Worm (Caenorhabditis elegans) whole organism, L1 larva: ENCODE measurements around the gene rsr-2.
A peak's percentile ranks its signal among the peaks of the same experiment; 100 is the strongest.

Experiments
- C04F5.9 ChIP-seq: sonication (generic microtip); optimal IDR thresholded peaks from 2 replicates; lab custom pipeline; 2016; ENCODE audit warnings: missing genetic modification characterization, missing compliant biosample characterization
- C16A3.4 ChIP-seq: fragments of 150-350 bp; optimal IDR thresholded peaks from 2 replicates; lab custom pipeline; 2014; ENCODE audit warnings: missing biosample characterization, missing genetic modification characterization
- Y116A8C.19 ChIP-seq: sonication (generic microtip); optimal IDR thresholded peaks from 2 replicates; lab custom pipeline; 2016; ENCODE audit warnings: missing compliant biosample characterization, missing genetic modification characterization, borderline replicate concordance
- aha-1 ChIP-seq: fragments of 150-350 bp; optimal IDR thresholded peaks from 2 replicates; lab custom pipeline; 2014; ENCODE audit warnings: missing biosample characterization, missing genetic modification characterization
- alr-1 ChIP-seq: fragments of 200-800 bp; sonication (Bioruptor generic); optimal IDR thresholded peaks from 2 replicates; lab custom pipeline; 2018; ENCODE audit warnings: borderline replicate concordance, mild to moderate bottlenecking, missing genetic modification characterization, missing compliant biosample characterization
- ama-1 ChIP-seq: fragments of 150-350 bp; optimal IDR thresholded peaks from 2 replicates; lab custom pipeline; 2014
- blmp-1 ChIP-seq: fragments of 150-350 bp; optimal IDR thresholded peaks from 2 replicates; lab custom pipeline; 2014; ENCODE audit warnings: missing biosample characterization, missing genetic modification characterization
- ceh-63 ChIP-seq: fragments of 200-800 bp; sonication (Bioruptor generic); optimal IDR thresholded peaks from 2 replicates; lab custom pipeline; 2018; ENCODE audit warnings: mild to moderate bottlenecking, missing genetic modification characterization, missing compliant biosample characterization
- ceh-82 ChIP-seq, 3 experiments: fragments of 150-350 bp in 1 of 3; sonication (generic microtip) in 2 of 3; optimal IDR thresholded peaks; 2 replicates each; lab custom pipeline; 2014 to 2017; ENCODE audit warnings: missing biosample characterization in 3 of 3, missing genetic modification characterization in 3 of 3
- ceh-88 ChIP-seq: fragments of 200-800 bp; sonication (Bioruptor generic); IDR thresholded peaks from 2 replicates; pipeline ENCODE4 v1.3.6; 2022; ENCODE audit warnings: missing genetic modification characterization, missing compliant biosample characterization
- ceh-90 ChIP-seq: sonication (generic microtip); optimal IDR thresholded peaks from 2 replicates; lab custom pipeline; 2016; ENCODE audit warnings: missing genetic modification characterization, missing compliant biosample characterization
- ces-1 ChIP-seq: fragments of 150-350 bp; optimal IDR thresholded peaks from 2 replicates; lab custom pipeline; 2014; ENCODE audit warnings: missing biosample characterization, missing genetic modification reagents, missing genetic modification characterization
- dpl-1 ChIP-seq, 3 experiments: fragments of 150-350 bp in 2 of 3; sonication (generic microtip) in 1 of 3; optimal IDR thresholded peaks; 2 replicates each; lab custom pipeline; 2014 to 2017; ENCODE audit warnings: missing biosample characterization in 3 of 3, missing genetic modification characterization in 3 of 3, missing genetic modification reagents in 3 of 3
- dsc-1 ChIP-seq: sonication (generic microtip); optimal IDR thresholded peaks from 2 replicates; lab custom pipeline; 2016; ENCODE audit warnings: mild to moderate bottlenecking, missing genetic modification characterization, missing compliant biosample characterization
- efl-1 ChIP-seq, 4 experiments: fragments of 150-350 bp; optimal IDR thresholded peaks in 3 of 4; peaks in 1 of 4; 1 replicate in 1 of 4; 2 replicates in 3 of 4; lab custom pipeline; 2014; ENCODE audit warnings: missing biosample characterization in 2 of 4, missing genetic modification characterization in 2 of 4, missing genetic modification reagents in 2 of 4
- efl-3 ChIP-seq: fragments of 200-800 bp; sonication (Bioruptor generic); optimal IDR thresholded peaks from 2 replicates; lab custom pipeline; 2018; ENCODE audit warnings: mild to moderate bottlenecking, missing genetic modification characterization, missing compliant biosample characterization
- egl-13 ChIP-seq: sonication (generic microtip); optimal IDR thresholded peaks from 2 replicates; lab custom pipeline; 2016; ENCODE audit warnings: missing genotype, missing genetic modification reagents, missing genetic modification characterization, missing compliant biosample characterization
- elt-2 ChIP-seq: sonication (generic microtip); optimal IDR thresholded peaks from 2 replicates; lab custom pipeline; 2016; ENCODE audit warnings: missing genetic modification characterization, mild to moderate bottlenecking, inconsistent platforms, missing compliant biosample characterization, missing genetic modification reagents
- fkh-4 ChIP-seq: sonication (generic microtip); optimal IDR thresholded peaks from 2 replicates; lab custom pipeline; 2016; ENCODE audit warnings: missing compliant biosample characterization, missing genetic modification characterization, borderline replicate concordance
- grh-1 ChIP-seq: fragments of 200-800 bp; sonication (Bioruptor generic); IDR thresholded peaks from 2 replicates; pipeline ENCODE4 v1.3.6; 2022; ENCODE audit warnings: missing genetic modification reagents, missing genetic modification characterization, missing compliant biosample characterization
- hlh-17 ChIP-seq: fragments of 200-800 bp; sonication (Bioruptor generic); optimal IDR thresholded peaks from 2 replicates; lab custom pipeline; 2018; ENCODE audit warnings: missing genetic modification characterization, mild to moderate bottlenecking, missing compliant biosample characterization, moderate library complexity, borderline replicate concordance
- hlh-4 ChIP-seq: sonication (generic microtip); optimal IDR thresholded peaks from 2 replicates; lab custom pipeline; 2016; ENCODE audit warnings: mild to moderate bottlenecking, missing genetic modification characterization, missing compliant biosample characterization
- hpl-2 ChIP-seq: fragments of 150-350 bp; optimal IDR thresholded peaks from 2 replicates; lab custom pipeline; 2014; ENCODE audit warnings: missing biosample characterization, missing genetic modification reagents, missing genetic modification characterization
- irx-1 ChIP-seq: sonication (generic microtip); optimal IDR thresholded peaks from 2 replicates; lab custom pipeline; 2016; ENCODE audit warnings: missing genetic modification characterization, missing compliant biosample characterization
- lin-13 ChIP-seq: fragments of 150-350 bp; optimal IDR thresholded peaks from 2 replicates; lab custom pipeline; 2014; ENCODE audit warnings: missing biosample characterization, missing genetic modification reagents, missing genetic modification characterization
- lin-14 ChIP-seq: fragments of 200-800 bp; sonication (Bioruptor generic); optimal IDR thresholded peaks from 2 replicates; lab custom pipeline; 2018; ENCODE audit warnings: mild to moderate bottlenecking, missing genetic modification characterization, moderate library complexity, missing compliant biosample characterization
- lin-15B ChIP-seq: fragments of 150-350 bp; sonication (generic microtip); optimal IDR thresholded peaks from 3 replicates; lab custom pipeline; 2014; ENCODE audit warnings: missing biosample characterization, missing genetic modification characterization
- lin-39 ChIP-seq: fragments of 150-350 bp; optimal IDR thresholded peaks from 2 replicates; lab custom pipeline; 2014; ENCODE audit warnings: missing biosample characterization, missing genetic modification reagents, missing genetic modification characterization
- mab-9 ChIP-seq: fragments of 200-800 bp; sonication (Bioruptor generic); IDR thresholded peaks from 2 replicates; pipeline ENCODE4 v1.3.6; 2022; ENCODE audit warnings: missing genetic modification reagents, missing genetic modification characterization, missing compliant biosample characterization
- nhr-11 ChIP-seq: fragments of 150-350 bp; optimal IDR thresholded peaks from 2 replicates; lab custom pipeline; 2014; ENCODE audit warnings: missing biosample characterization, missing genetic modification characterization
- nhr-12 ChIP-seq: sonication (generic microtip); optimal IDR thresholded peaks from 2 replicates; lab custom pipeline; 2017; ENCODE audit warnings: missing biosample characterization, missing genetic modification characterization
- nhr-19 ChIP-seq: fragments of 200-800 bp; sonication (Bioruptor generic); conservative IDR thresholded peaks from 2 replicates; pipeline ENCODE4 v1.3.6; 2022; ENCODE audit warnings: missing genetic modification characterization, missing compliant biosample characterization
- nhr-20 ChIP-seq: sonication (generic microtip); optimal IDR thresholded peaks from 2 replicates; lab custom pipeline; 2016; ENCODE audit warnings: mild to moderate bottlenecking, missing genetic modification characterization, missing compliant biosample characterization
- nhr-237 ChIP-seq: fragments of 150-350 bp; optimal IDR thresholded peaks from 2 replicates; lab custom pipeline; 2014; ENCODE audit warnings: missing biosample characterization, missing genetic modification characterization
- nhr-28 ChIP-seq: fragments of 150-350 bp; optimal IDR thresholded peaks from 2 replicates; lab custom pipeline; 2014; ENCODE audit warnings: missing biosample characterization, missing genetic modification characterization
- nhr-47 ChIP-seq: sonication (generic microtip); optimal IDR thresholded peaks from 2 replicates; lab custom pipeline; 2016; ENCODE audit warnings: mild to moderate bottlenecking, missing genetic modification characterization, moderate library complexity, missing compliant biosample characterization
- nhr-71 ChIP-seq: sonication (generic microtip); optimal IDR thresholded peaks from 2 replicates; lab custom pipeline; 2016; ENCODE audit warnings: mild to moderate bottlenecking, missing genetic modification characterization, moderate library complexity, missing compliant biosample characterization
- nhr-84 ChIP-seq: sonication (generic microtip); optimal IDR thresholded peaks from 2 replicates; lab custom pipeline; 2017; ENCODE audit warnings: missing biosample characterization, missing genetic modification characterization
- nhr-85 ChIP-seq: sonication (generic microtip); peaks from one replicate; lab custom pipeline; 2016; ENCODE audit warnings: missing genetic modification characterization, inconsistent platforms, missing compliant biosample characterization
- pag-3 ChIP-seq: sonication (generic microtip); optimal IDR thresholded peaks from 2 replicates; lab custom pipeline; 2017; ENCODE audit warnings: missing genetic modification characterization, mild to moderate bottlenecking, missing compliant biosample characterization, antibody characterized with exemption, borderline replicate concordance; ENCODE audit not compliant: insufficient read depth
- rnt-1 ChIP-seq: sonication (generic microtip); optimal IDR thresholded peaks from 2 replicates; lab custom pipeline; 2016; ENCODE audit warnings: mild to moderate bottlenecking, missing genetic modification characterization, moderate library complexity, missing compliant biosample characterization
- skn-1 ChIP-seq: fragments of 150-350 bp; optimal IDR thresholded peaks from 2 replicates; lab custom pipeline; 2014; ENCODE audit warnings: missing biosample characterization, missing genetic modification characterization
- snpc-4 ChIP-seq: fragments of 150-350 bp; optimal IDR thresholded peaks from 2 replicates; lab custom pipeline; 2014; ENCODE audit warnings: missing biosample characterization, missing genetic modification characterization
- snu-23 ChIP-seq: sonication (generic microtip); optimal IDR thresholded peaks from 2 replicates; lab custom pipeline; 2016; ENCODE audit warnings: missing genetic modification characterization, missing compliant biosample characterization
- sox-4 ChIP-seq: sonication (generic microtip); optimal IDR thresholded peaks from 2 replicates; lab custom pipeline; 2016; ENCODE audit warnings: missing genetic modification characterization, missing compliant biosample characterization
- tbx-2 ChIP-seq: sonication (generic microtip); optimal IDR thresholded peaks from 2 replicates; lab custom pipeline; 2016; ENCODE audit warnings: missing genetic modification characterization, missing compliant biosample characterization
- tlp-1 ChIP-seq: fragments of 150-350 bp; optimal IDR thresholded peaks from 2 replicates; lab custom pipeline; 2014; ENCODE audit warnings: missing biosample characterization, missing genetic modification characterization
- unc-86 ChIP-seq: sonication (generic microtip); optimal IDR thresholded peaks from 2 replicates; lab custom pipeline; 2016; ENCODE audit warnings: missing genetic modification characterization, missing compliant biosample characterization
- unc-98 ChIP-seq: fragments of 200-800 bp; sonication (Bioruptor generic); IDR thresholded peaks from 2 replicates; pipeline ENCODE4 v1.3.6; 2022; ENCODE audit warnings: missing genetic modification characterization, missing compliant biosample characterization
- xbp-1 ChIP-seq: sonication (generic microtip); optimal IDR thresholded peaks from 2 replicates; lab custom pipeline; 2016; ENCODE audit warnings: missing genetic modification characterization, missing compliant biosample characterization
- zag-1 ChIP-seq: fragments of 150-350 bp; optimal IDR thresholded peaks from 2 replicates; lab custom pipeline; 2014; ENCODE audit warnings: missing biosample characterization, missing genetic modification characterization
- ztf-11 ChIP-seq, 2 experiments: sonication (generic microtip); optimal IDR thresholded peaks; 2 replicates each; lab custom pipeline; 2016 to 2017; ENCODE audit warnings: missing genetic modification characterization in 2 of 2, missing biosample characterization in 1 of 2, missing compliant biosample characterization in 1 of 2
- ztf-4 ChIP-seq: fragments of 150-350 bp; optimal IDR thresholded peaks from 2 replicates; lab custom pipeline; 2014; ENCODE audit warnings: missing biosample characterization, missing genetic modification characterization

rsr-2 gene

ce11 chrII:12222524-12222923 is 2.6 kb upstream of the rsr-2 start (continued):
- no peak for TF ChIP-seq nhr-12
- TF ChIP-seq mab-9 (GFP tag; lab: Robert Waterston, UW) = no peak; the same call in 1 of the 2 replicates
- TF ChIP-seq egl-13 = peak; percentile 67
- TF ChIP-seq efl-1 (optimal IDR thresholded peaks at IDR 0.05; lab: Kevin White, UChicago) = peak; percentile 73 to 82
- TF ChIP-seq efl-1 (GFP tag; optimal IDR thresholded peaks at IDR 0.05 in 1 of 2; lab: Kevin White, UChicago) = peak; percentile 38 to 54
- no peak for TF ChIP-seq nhr-28
- TF ChIP-seq dsc-1 (tag; lab: Kevin White, UChicago) = peak; percentile 75
- TF ChIP-seq hlh-4 (tag; lab: Kevin White, UChicago) = no peak
- TF ChIP-seq nhr-71 (tag; lab: Kevin White, UChicago) = peak; percentile 86
- TF ChIP-seq lin-14 (GFP tag; lab: Kevin White, UChicago) = peak; percentile 98
- no peak for TF ChIP-seq ceh-88
- no peak for TF ChIP-seq unc-98 (GFP tag; lab: Robert Waterston, UW)
- no peak for TF ChIP-seq grh-1 (GFP tag; lab: Robert Waterston, UW)
- TF ChIP-seq lin-15B (tag; lab: Kevin White, UChicago) = peak; percentile 15
- no peak for TF ChIP-seq efl-3
- no peak for TF ChIP-seq zag-1 (tag; lab: Kevin White, UChicago)
- peak; percentile 53 for TF ChIP-seq rnt-1 (tag; lab: Kevin White, UChicago)
- TF ChIP-seq sox-4 (tag; lab: Kevin White, UChicago) = peak; percentile 5
- TF ChIP-seq ceh-63 = no peak
- TF ChIP-seq snu-23 = peak; percentile 92
- TF ChIP-seq nhr-84 (tag; lab: Kevin White, UChicago) = no peak
- no peak for TF ChIP-seq lin-39 (tag; lab: Kevin White, UChicago)
- peak in 1 of 2 experiments; percentile 53 for TF ChIP-seq ztf-11 (tag; optimal IDR thresholded peaks at IDR 0.05; lab: Kevin White, UChicago)
- no peak for TF ChIP-seq lin-13 (GFP tag; lab: Kevin White, UChicago)
- peak; percentile 62 for TF ChIP-seq nhr-19
- no peak for TF ChIP-seq nhr-11 (tag; lab: Kevin White, UChicago)
- TF ChIP-seq Y116A8C.19 (tag; lab: Kevin White, UChicago) = no peak
- peak; percentile 56 for TF ChIP-seq irx-1 (tag; lab: Kevin White, UChicago)
- peak; percentile 47 for TF ChIP-seq blmp-1 (tag; lab: Kevin White, UChicago)
- TF ChIP-seq ces-1 = no peak
- peak; percentile 67 for TF ChIP-seq unc-86
- TF ChIP-seq ama-1 (lab: Kevin White, UChicago) = no peak
- no peak for TF ChIP-seq hlh-17 (GFP tag; lab: Kevin White, UChicago)
- peak; percentile 90 for TF ChIP-seq nhr-85
- TF ChIP-seq ztf-4 (tag; lab: Kevin White, UChicago) = peak; percentile 10
- TF ChIP-seq elt-2 (tag; lab: Kevin White, UChicago) = no peak
- no peak for TF ChIP-seq ceh-90 (tag; lab: Kevin White, UChicago)
- peak; percentile 50 to 91 (median 71) for TF ChIP-seq ceh-82 (tag; optimal IDR thresholded peaks at IDR 0.05; lab: Kevin White, UChicago)
- peak; percentile 72 for TF ChIP-seq skn-1 (tag; lab: Kevin White, UChicago)
- TF ChIP-seq pag-3 (tag; lab: Kevin White, UChicago) = no peak
- TF ChIP-seq C04F5.9 (tag; lab: Kevin White, UChicago) = no peak
- TF ChIP-seq dpl-1 (GFP tag; optimal IDR thresholded peaks at IDR 0.05; lab: Kevin White, UChicago) = peak; percentile 25 to 54 (median 41)
- no peak for TF ChIP-seq fkh-4
- no peak for TF ChIP-seq tlp-1 (tag; lab: Kevin White, UChicago)
- TF ChIP-seq hpl-2 (GFP tag; lab: Kevin White, UChicago) = no peak
- no peak for TF ChIP-seq nhr-237 (tag; lab: Kevin White, UChicago)
- TF ChIP-seq xbp-1 (tag; lab: Kevin White, UChicago) = peak; percentile 81
- no peak for TF ChIP-seq aha-1 (tag; lab: Kevin White, UChicago)
- TF ChIP-seq nhr-20 (tag; lab: Kevin White, UChicago) = peak; percentile 88
- TF ChIP-seq tbx-2 (tag; lab: Kevin White, UChicago) = peak; percentile 79
- peak; percentile 73 for TF ChIP-seq snpc-4 (tag; lab: Kevin White, UChicago)
- TF ChIP-seq C16A3.4 (tag; lab: Kevin White, UChicago) = peak; percentile 71
- no peak for TF ChIP-seq alr-1 (tag; lab: Kevin White, UChicago)
- TF ChIP-seq nhr-47 (tag; lab: Kevin White, UChicago) = peak; percentile 79
